Worm (Caenorhabditis elegans) whole organism, midembryonic: ENCODE measurements around the gene H11E01.2.

ENCODE experiments used
- T22C8.4 ChIP-seq: fragments of 200-800 bp; sonication (Bioruptor generic); IDR thresholded peaks from 2 replicates; pipeline ENCODE4 v1.3.6; 2022; ENCODE audit warnings: missing genetic modification characterization, missing compliant biosample characterization
- cog-1 ChIP-seq: sonication (generic microtip); optimal IDR thresholded peaks from 2 replicates; lab custom pipeline; 2016; ENCODE audit warnings: missing genetic modification characterization, missing compliant biosample characterization
- flt-1 ChIP-seq: fragments of 200-800 bp; sonication (Bioruptor generic); IDR thresholded peaks from 2 replicates; pipeline ENCODE4 v1.3.6; 2022; ENCODE audit warnings: missing genetic modification characterization, missing compliant biosample characterization
- klf-2 ChIP-seq: fragments of 200-800 bp; sonication (Bioruptor generic); conservative IDR thresholded peaks from 2 replicates; pipeline ENCODE4 v1.3.6; 2022; ENCODE audit warnings: missing genetic modification reagents, missing genetic modification characterization, missing compliant biosample characterization
- med-1 ChIP-seq: sonication (generic microtip); optimal IDR thresholded peaks from 2 replicates; lab custom pipeline; 2017; ENCODE audit warnings: missing genetic modification characterization, mild to moderate bottlenecking, missing compliant biosample characterization, antibody characterized with exemption, missing genetic modification reagents; ENCODE audit not compliant: insufficient read depth
- ref-1 ChIP-seq: fragments of 200-800 bp; sonication (Bioruptor generic); conservative IDR thresholded peaks from 2 replicates; pipeline ENCODE4 v1.3.6; 2022; ENCODE audit warnings: missing genetic modification reagents, missing genetic modification characterization, missing compliant biosample characterization
- tab-1 ChIP-seq: fragments of 200-800 bp; sonication (Bioruptor generic); IDR thresholded peaks from 2 replicates; pipeline ENCODE4 v1.3.6; 2022; ENCODE audit warnings: missing genetic modification characterization, missing compliant biosample characterization
- ztf-23 ChIP-seq: fragments of 200-800 bp; sonication (Bioruptor generic); IDR thresholded peaks from 2 replicates; pipeline ENCODE4 v1.3.6; 2022; ENCODE audit warnings: missing genetic modification reagents, missing genetic modification characterization, missing compliant biosample characterization
- ztf-29 ChIP-seq: fragments of 200-800 bp; sonication (Bioruptor generic); IDR thresholded peaks from 2 replicates; pipeline ENCODE4 v1.3.6; 2022; ENCODE audit warnings: missing genetic modification reagents, missing genetic modification characterization, missing compliant biosample characterization

H11E01.2 gene

DNA sequence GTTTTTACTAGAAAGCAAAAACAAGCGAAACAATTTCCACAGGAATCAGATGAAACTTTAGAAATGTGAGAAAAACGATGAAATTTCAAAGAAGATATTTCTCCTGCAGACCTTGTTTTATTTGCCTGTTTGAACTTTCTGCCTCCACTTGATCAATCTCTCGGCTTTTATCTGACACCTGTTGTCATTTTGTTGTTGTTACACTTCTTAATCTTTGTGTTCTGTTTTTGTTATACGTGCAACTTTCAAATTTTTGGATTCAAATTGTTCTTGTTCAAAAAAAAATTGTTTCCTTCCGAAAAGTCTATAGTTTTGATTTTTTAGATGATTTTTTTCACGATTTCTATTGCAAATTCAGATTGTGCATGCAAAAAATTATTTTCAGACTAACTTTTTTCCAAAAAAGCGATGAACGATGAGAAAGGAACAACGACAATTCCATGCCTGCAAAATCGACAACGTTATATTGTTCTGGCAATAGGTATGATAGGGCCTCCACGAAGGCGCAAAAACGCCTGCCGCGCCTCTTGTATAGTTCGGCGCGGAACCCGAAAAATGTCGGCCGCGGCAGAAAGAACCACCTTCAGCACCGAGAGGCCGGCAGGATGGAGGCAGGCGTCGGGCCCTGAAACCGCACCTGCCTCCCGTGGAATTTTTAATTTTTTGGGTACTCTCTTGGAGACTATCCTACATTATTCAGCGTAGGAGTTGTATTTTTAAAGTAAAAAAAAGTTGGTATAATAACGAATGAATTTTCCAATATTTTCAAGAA, at the start of gene H11E01.2:
Gene H11E01.2, plus strand, starts transcription at position 380 of the 772 bp plus-strand sequence.
- no peak for TF ChIP-seq cog-1
- TF ChIP-seq ztf-29 (GFP tag; lab: Robert Waterston, UW), result no peak
- TF ChIP-seq flt-1 (GFP tag; lab: Robert Waterston, UW), result no peak
- TF ChIP-seq med-1 (GFP tag; lab: Kevin White, UChicago), result no peak
- no peak for TF ChIP-seq ztf-23 (GFP tag; lab: Robert Waterston, UW)
- no peak for TF ChIP-seq klf-2 (GFP tag; lab: Robert Waterston, UW)
- no peak for TF ChIP-seq T22C8.4 (GFP tag; lab: Robert Waterston, UW)
- TF ChIP-seq ref-1, result no peak
- no peak for TF ChIP-seq tab-1

- TF ChIP-seq flt-1 (GFP tag; lab: Robert Waterston, UW), result no peak
- no peak for TF ChIP-seq tab-1
- TF ChIP-seq ztf-29 (GFP tag; lab: Robert Waterston, UW), result no peak
- no peak for TF ChIP-seq T22C8.4 (GFP tag; lab: Robert Waterston, UW)
- TF ChIP-seq cog-1, result no peak
- TF ChIP-seq klf-2 (GFP tag; lab: Robert Waterston, UW), result no peak
- TF ChIP-seq med-1 (GFP tag; lab: Kevin White, UChicago), result no peak
- no peak for TF ChIP-seq ztf-23 (GFP tag; lab: Robert Waterston, UW)
- no peak for TF ChIP-seq ref-1
Measured at ce11 chrX:1571949-1572348, 48.9 kb upstream of the H11E01.2 start, which contains the start of gene H02F09.2. H02F09.2 (plus strand) TSS chrX:1572249.

ce11 chrX:1576337-1576736, 44.5 kb upstream of the H11E01.2 start, which contains the start of gene wrt-9:
wrt-9 (plus strand) TSS chrX:1576637.
- no peak for TF ChIP-seq med-1 (GFP tag; lab: Kevin White, UChicago)
- TF ChIP-seq ztf-23 (GFP tag; lab: Robert Waterston, UW), result no peak
- TF ChIP-seq T22C8.4 (GFP tag; lab: Robert Waterston, UW), result no peak
- TF ChIP-seq cog-1, result no peak
- TF ChIP-seq ztf-29 (GFP tag; lab: Robert Waterston, UW), result no peak
- no peak for TF ChIP-seq ref-1
- no peak for TF ChIP-seq flt-1 (GFP tag; lab: Robert Waterston, UW)
- no peak for TF ChIP-seq klf-2 (GFP tag; lab: Robert Waterston, UW)
- no peak for TF ChIP-seq tab-1

DNA sequence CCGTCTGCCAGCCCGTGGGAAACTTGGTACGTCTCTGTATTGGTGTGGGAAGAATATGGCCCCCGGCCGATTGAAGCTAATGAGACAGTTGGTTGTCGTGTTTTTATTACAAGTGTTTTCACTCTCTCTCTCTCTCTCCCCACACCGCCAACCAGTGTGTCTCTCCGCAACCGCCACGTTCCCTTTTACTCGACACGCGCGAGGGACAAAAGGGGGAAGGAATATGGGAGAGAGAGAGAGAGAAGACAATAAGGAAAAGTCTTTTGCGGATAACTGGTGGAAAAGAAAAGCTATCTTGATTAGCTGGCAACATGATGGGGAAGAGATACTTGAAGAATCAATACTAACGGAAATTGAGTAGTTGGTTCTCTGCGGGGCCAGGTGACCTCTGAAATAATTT, 42.2 kb upstream of the H11E01.2 start:
- TF ChIP-seq ref-1 (no peak), cog-1 (no peak), ztf-29 (GFP tag; lab: Robert Waterston, UW) (no peak), ztf-23 (GFP tag; lab: Robert Waterston, UW) (no peak), T22C8.4 (GFP tag; lab: Robert Waterston, UW) (no peak), flt-1 (GFP tag; lab: Robert Waterston, UW) (no peak), tab-1 (no peak)

ce11 chrX:1583980-1584379, 36.9 kb upstream of the H11E01.2 start:
- TF ChIP-seq T22C8.4 (GFP tag; lab: Robert Waterston, UW) (no peak), cog-1 (no peak), tab-1 (no peak), klf-2 (GFP tag; lab: Robert Waterston, UW) (no peak)

DNA sequence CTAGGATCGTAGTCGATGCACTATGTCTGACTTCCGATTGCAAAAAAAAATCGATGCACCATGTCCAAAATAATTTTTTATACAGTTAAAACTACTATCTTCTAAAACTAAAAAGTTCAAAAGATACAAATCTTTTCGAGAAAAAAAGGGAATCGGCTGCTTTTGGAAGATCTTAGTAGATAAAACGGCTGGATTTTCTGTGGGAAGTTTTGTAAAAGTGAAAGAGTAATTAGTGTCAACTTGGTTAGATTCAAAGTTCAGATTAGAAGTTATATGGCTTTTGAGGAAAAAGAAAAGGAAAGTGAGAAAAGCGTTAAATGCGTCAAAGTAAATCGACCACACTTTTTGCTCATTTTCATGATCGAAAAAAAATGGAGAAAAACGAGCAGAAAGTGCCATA, 33.8 kb upstream of the H11E01.2 start:
- TF ChIP-seq ztf-29 (GFP tag; lab: Robert Waterston, UW), result no peak
- TF ChIP-seq klf-2 (GFP tag; lab: Robert Waterston, UW), result no peak
- TF ChIP-seq T22C8.4 (GFP tag; lab: Robert Waterston, UW), result no peak
- no peak for TF ChIP-seq med-1 (GFP tag; lab: Kevin White, UChicago)
- no peak for TF ChIP-seq ztf-23 (GFP tag; lab: Robert Waterston, UW)

DNA sequence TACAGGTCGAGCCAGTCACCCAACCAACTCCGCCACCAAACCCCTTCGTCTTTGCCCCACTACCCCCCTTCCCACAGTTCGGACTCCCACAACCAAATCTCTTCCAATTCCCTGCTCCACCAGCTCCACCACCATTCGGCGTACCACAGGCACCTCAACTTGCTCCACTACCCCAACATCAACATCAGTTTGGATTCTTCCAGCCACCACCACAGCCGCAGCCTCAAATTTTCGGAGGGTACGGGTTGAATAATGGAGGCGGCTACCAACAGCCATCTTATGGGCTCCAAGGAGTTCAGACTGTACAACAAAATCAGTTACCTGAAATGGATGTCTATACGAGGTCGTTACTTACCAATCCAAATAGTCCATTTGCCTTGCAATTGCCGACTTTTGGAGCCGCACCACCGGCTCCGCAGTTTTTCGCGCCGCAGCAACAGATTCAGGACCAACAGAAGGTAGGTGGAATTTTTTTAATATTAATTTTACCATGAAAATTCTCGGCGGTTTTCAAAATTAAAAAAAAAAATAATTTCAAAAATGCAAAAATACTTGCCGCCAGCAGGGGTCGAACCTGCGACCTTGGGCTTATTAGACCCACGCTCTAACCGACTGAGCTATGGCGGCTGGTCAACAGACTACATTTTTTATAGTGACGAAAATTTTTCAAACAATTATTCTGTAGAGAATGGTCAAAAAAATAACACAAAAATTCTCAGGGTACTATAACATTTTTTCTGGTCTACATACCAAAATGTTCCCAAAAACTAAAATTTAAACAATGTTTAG, 31.5 kb upstream of the H11E01.2 start:
- TF ChIP-seq ztf-29 (GFP tag; lab: Robert Waterston, UW) (no peak), tab-1 (no peak), ztf-23 (GFP tag; lab: Robert Waterston, UW) (no peak), cog-1 (no peak), T22C8.4 (GFP tag; lab: Robert Waterston, UW) (no peak), klf-2 (GFP tag; lab: Robert Waterston, UW) (no peak), med-1 (GFP tag; lab: Kevin White, UChicago) (no peak), flt-1 (GFP tag; lab: Robert Waterston, UW) (no peak), ref-1 (no peak)

ce11 chrX:1589962-1590361, 30.9 kb upstream of the H11E01.2 start:
- no peak for TF ChIP-seq T22C8.4 (GFP tag; lab: Robert Waterston, UW)
- no peak for TF ChIP-seq klf-2 (GFP tag; lab: Robert Waterston, UW)
- TF ChIP-seq tab-1, result no peak
- TF ChIP-seq ztf-23 (GFP tag; lab: Robert Waterston, UW), result no peak
- no peak for TF ChIP-seq med-1 (GFP tag; lab: Kevin White, UChicago)
- no peak for TF ChIP-seq ztf-29 (GFP tag; lab: Robert Waterston, UW)
- TF ChIP-seq ref-1, result no peak
- TF ChIP-seq flt-1 (GFP tag; lab: Robert Waterston, UW), result no peak
- no peak for TF ChIP-seq cog-1

ce11 chrX:1598061-1598690, 22.7 kb upstream of the H11E01.2 start:
- no peak for TF ChIP-seq ref-1
- no peak for TF ChIP-seq cog-1
- no peak for TF ChIP-seq T22C8.4 (GFP tag; lab: Robert Waterston, UW)
- no peak for TF ChIP-seq flt-1 (GFP tag; lab: Robert Waterston, UW)
- TF ChIP-seq ztf-23 (GFP tag; lab: Robert Waterston, UW), result no peak
